Worm (Caenorhabditis elegans) whole organism, mixed stage, embryonic: ENCODE data around the gene srx-119.
"Not testable (repeated sequence)": the region's sequence is repeated elsewhere in the genome, so short reads cannot be mapped to it uniquely, and the experiment has no call there.

ENCODE experiments used
- bed-3 ChIP-seq: fragments of 200-800 bp; sonication (Bioruptor generic); optimal IDR thresholded peaks from 3 replicates; lab custom pipeline; 2018; ENCODE audit warnings: mild to moderate bottlenecking, missing genetic modification characterization, moderate library complexity, missing compliant biosample characterization
- blmp-1 ChIP-seq: fragments of 150-350 bp; optimal IDR thresholded peaks from 2 replicates; lab custom pipeline; 2014; ENCODE audit warnings: missing biosample characterization, missing genetic modification characterization
- ceh-43 ChIP-seq: fragments of 200-800 bp; sonication (Bioruptor generic); optimal IDR thresholded peaks from 2 replicates; lab custom pipeline; 2018; ENCODE audit warnings: mild to moderate bottlenecking, missing genetic modification characterization, moderate library complexity, missing compliant biosample characterization
- ceh-83 ChIP-seq: fragments of 200-800 bp; sonication (Bioruptor generic); optimal IDR thresholded peaks from 2 replicates; lab custom pipeline; 2018; ENCODE audit warnings: mild to moderate bottlenecking, missing genetic modification characterization, missing compliant biosample characterization
- ces-1 ChIP-seq: fragments of 150-350 bp; optimal IDR thresholded peaks from 2 replicates; lab custom pipeline; 2014; ENCODE audit warnings: missing biosample characterization, missing genetic modification reagents, missing genetic modification characterization
- cnd-1 ChIP-seq: fragments of 200-800 bp; sonication (Bioruptor generic); optimal IDR thresholded peaks from 2 replicates; lab custom pipeline; 2018; ENCODE audit warnings: mild to moderate bottlenecking, missing genetic modification characterization, missing compliant biosample characterization
- drap-1 ChIP-seq: fragments of 200-800 bp; sonication (Bioruptor generic); optimal IDR thresholded peaks from 3 replicates; lab custom pipeline; 2018; ENCODE audit warnings: mild to moderate bottlenecking, missing genetic modification characterization, missing compliant biosample characterization
- elt-1 ChIP-seq: sonication (generic microtip); optimal IDR thresholded peaks from 2 replicates; lab custom pipeline; 2017; ENCODE audit warnings: missing genetic modification characterization, mild to moderate bottlenecking, missing compliant biosample characterization, antibody characterized with exemption, moderate library complexity, borderline replicate concordance; ENCODE audit not compliant: insufficient read depth
- elt-3 ChIP-seq: fragments of 150-350 bp; optimal IDR thresholded peaks from 2 replicates; lab custom pipeline; 2014; ENCODE audit warnings: missing biosample characterization, missing genetic modification characterization
- flh-1 ChIP-seq: fragments of 200-800 bp; sonication (Bioruptor generic); optimal IDR thresholded peaks from 2 replicates; lab custom pipeline; 2018; ENCODE audit warnings: mild to moderate bottlenecking, missing genetic modification characterization, moderate library complexity, missing compliant biosample characterization
- ham-2 ChIP-seq: fragments of 200-800 bp; sonication (Bioruptor generic); optimal IDR thresholded peaks from 2 replicates; lab custom pipeline; 2018; ENCODE audit warnings: mild to moderate bottlenecking, missing genetic modification characterization, missing compliant biosample characterization
- hlh-1 ChIP-seq: fragments of 150-350 bp; optimal IDR thresholded peaks from 2 replicates; lab custom pipeline; 2014; ENCODE audit warnings: missing biosample characterization, missing genetic modification reagents, missing genetic modification characterization
- lin-32 ChIP-seq: fragments of 200-800 bp; sonication (Bioruptor generic); optimal IDR thresholded peaks from 2 replicates; lab custom pipeline; 2018; ENCODE audit warnings: mild to moderate bottlenecking, missing genetic modification characterization, missing compliant biosample characterization
- lsy-2 ChIP-seq: fragments of 150-350 bp; optimal IDR thresholded peaks from 2 replicates; lab custom pipeline; 2014; ENCODE audit warnings: missing biosample characterization, missing genetic modification characterization
- mep-1 ChIP-seq: fragments of 150-350 bp; optimal IDR thresholded peaks from 2 replicates; lab custom pipeline; 2017; ENCODE audit warnings: missing biosample characterization, missing genetic modification reagents, missing genetic modification characterization, inconsistent platforms
- nhr-2 ChIP-seq: fragments of 150-350 bp; optimal IDR thresholded peaks from 2 replicates; lab custom pipeline; 2014; ENCODE audit warnings: missing biosample characterization, missing genetic modification characterization
- nhr-237 ChIP-seq: fragments of 150-350 bp; optimal IDR thresholded peaks from 2 replicates; lab custom pipeline; 2014; ENCODE audit warnings: missing biosample characterization, missing genetic modification characterization
- nhr-76 ChIP-seq: sonication (generic microtip); optimal IDR thresholded peaks from 2 replicates; lab custom pipeline; 2017; ENCODE audit warnings: missing biosample characterization, missing genetic modification characterization
- sem-2 ChIP-seq: fragments of 200-800 bp; sonication (Bioruptor generic); optimal IDR thresholded peaks from 2 replicates; lab custom pipeline; 2018; ENCODE audit warnings: mild to moderate bottlenecking, missing genetic modification characterization, missing compliant biosample characterization
- snpc-4 ChIP-seq: fragments of 150-350 bp; optimal IDR thresholded peaks from 2 replicates; lab custom pipeline; 2014; ENCODE audit warnings: missing biosample characterization, missing genetic modification characterization
- sptf-1 ChIP-seq: sonication (generic microtip); optimal IDR thresholded peaks from 2 replicates; lab custom pipeline; 2017; ENCODE audit warnings: mild to moderate bottlenecking, missing genetic modification characterization, moderate library complexity, missing compliant biosample characterization
- tbx-8 ChIP-seq: fragments of 200-800 bp; sonication (Bioruptor generic); optimal IDR thresholded peaks from 2 replicates; lab custom pipeline; 2018; ENCODE audit warnings: mild to moderate bottlenecking, missing genetic modification characterization, moderate library complexity, missing compliant biosample characterization
- unc-62 ChIP-seq: fragments of 150-350 bp; optimal IDR thresholded peaks from 2 replicates; lab custom pipeline; 2014; ENCODE audit warnings: missing biosample characterization, missing genetic modification reagents, missing genetic modification characterization
- ztf-11 ChIP-seq: fragments of 150-350 bp; optimal IDR thresholded peaks from 2 replicates; lab custom pipeline; 2014; ENCODE audit warnings: missing biosample characterization, missing genetic modification characterization

srx-119 gene

ce11 chrII:12535297-12535803 lies 7.3 kb downstream of the srx-119 start, which contains the start of gene nimk-1:
Gene nimk-1, plus strand, starts transcription at chrII:12535753.
- no peak for TF ChIP-seq bed-3
- TF ChIP-seq ceh-83 (GFP tag; lab: Kevin White, UChicago), result no peak
- TF ChIP-seq unc-62 (GFP tag; lab: Kevin White, UChicago), result no peak

- TF ChIP-seq drap-1 (GFP tag; lab: Kevin White, UChicago); ztf-11 (tag; lab: Kevin White, UChicago); nhr-2 (tag; lab: Kevin White, UChicago): not testable (repeated sequence)
- TF ChIP-seq, all 35 proteins: peak for 0; not testable (repeated sequence) for 35
Observed at ce11 chrII:12536203-12536602, 8.2 kb downstream of the srx-119 start, which contains the start of gene F49C5.3. Gene F49C5.3, plus strand, starts transcription at chrII:12536503.

ce11 chrII:12539395-12539794 lies 11.3 kb downstream of the srx-119 start:
- TF ChIP-seq nhr-2 (tag; lab: Kevin White, UChicago) (no peak), lin-32 (GFP tag; lab: Kevin White, UChicago) (no peak), bed-3 (no peak), nhr-237 (tag; lab: Kevin White, UChicago) (no peak), ceh-83 (GFP tag; lab: Kevin White, UChicago) (no peak), ces-1 (GFP tag; lab: Kevin White, UChicago) (no peak), flh-1 (GFP tag; lab: Kevin White, UChicago) (no peak)
- TF ChIP-seq, all 35 proteins: peak for 0

- no peak for TF ChIP-seq hlh-1
- no peak for TF ChIP-seq unc-62 (GFP tag; lab: Kevin White, UChicago)
Observed at ce11 chrII:12542594-12542997, 14.5 kb downstream of the srx-119 start.

ce11 chrII:12544533-12544932 lies 16.5 kb downstream of the srx-119 start, which contains the start of gene F49C5.9:
Gene F49C5.9, minus strand, starts transcription at chrII:12544633.
- TF ChIP-seq tbx-8 (GFP tag; lab: Kevin White, UChicago) (no peak), ham-2 (GFP tag; lab: Kevin White, UChicago) (no peak), elt-3 (no peak), nhr-2 (tag; lab: Kevin White, UChicago) (no peak), ztf-11 (tag; lab: Kevin White, UChicago) (no peak), sem-2 (GFP tag; lab: Kevin White, UChicago) (no peak), nhr-237 (tag; lab: Kevin White, UChicago) (no peak), drap-1 (GFP tag; lab: Kevin White, UChicago) (no peak), lsy-2 (tag; lab: Kevin White, UChicago) (no peak), ces-1 (GFP tag; lab: Kevin White, UChicago) (no peak), ceh-43 (GFP tag; lab: Kevin White, UChicago) (no peak)

ce11 chrII:12546413-12546812 lies 18.4 kb downstream of the srx-119 start, which contains the start of the genes F49C5.5 and F49C5.10:
Gene F49C5.5, minus strand, starts transcription at chrII:12546513.
Gene F49C5.10, plus strand, starts transcription at chrII:12546756.
- TF ChIP-seq blmp-1 (tag; lab: Kevin White, UChicago) (no peak), nhr-76 (tag; lab: Kevin White, UChicago) (no peak)

ce11 chrII:12547547-12547946 lies 19.5 kb downstream of the srx-119 start, which contains the start of gene F49C5.16:
Gene F49C5.16, plus strand, starts transcription at chrII:12547847.
- no peak for TF ChIP-seq ceh-43 (GFP tag; lab: Kevin White, UChicago)
- no peak for TF ChIP-seq elt-3
- TF ChIP-seq mep-1, result no peak
- no peak for TF ChIP-seq nhr-237 (tag; lab: Kevin White, UChicago)
- TF ChIP-seq drap-1 (GFP tag; lab: Kevin White, UChicago), result no peak
- no peak for TF ChIP-seq snpc-4
- no peak for TF ChIP-seq lin-32 (GFP tag; lab: Kevin White, UChicago)
- TF ChIP-seq sptf-1 (tag; lab: Kevin White, UChicago), result no peak
- no peak for TF ChIP-seq sem-2 (GFP tag; lab: Kevin White, UChicago)
- no peak for TF ChIP-seq tbx-8 (GFP tag; lab: Kevin White, UChicago)
- TF ChIP-seq cnd-1 (tag; lab: Kevin White, UChicago), result no peak
- no peak for TF ChIP-seq lsy-2 (tag; lab: Kevin White, UChicago)
- TF ChIP-seq elt-1, result no peak
